Worm (Caenorhabditis elegans) whole organism, L2 larva: ENCODE measurements around the gene C25G4.7.
"Not testable (repeated sequence)": the region's sequence is repeated elsewhere in the genome, so short reads cannot be mapped to it uniquely, and the experiment has no call there.

ENCODE experiments used
- C34F6.9 ChIP-seq: fragments of 150-350 bp; optimal IDR thresholded peaks from 2 replicates; lab custom pipeline; 2014; ENCODE audit warnings: missing biosample characterization, missing genetic modification characterization
- R02D3.7 ChIP-seq: fragments of 150-350 bp; optimal IDR thresholded peaks from 2 replicates; lab custom pipeline; 2014; ENCODE audit warnings: missing biosample characterization, missing genetic modification characterization
- ZK546.5 ChIP-seq: sonication (generic microtip); optimal IDR thresholded peaks from 2 replicates; lab custom pipeline; 2017; ENCODE audit warnings: missing biosample characterization, missing genetic modification characterization
- alr-1 ChIP-seq: fragments of 150-350 bp; optimal IDR thresholded peaks from 2 replicates; lab custom pipeline; 2014; ENCODE audit warnings: missing biosample characterization, missing genetic modification characterization
- aly-2 ChIP-seq: fragments of 150-350 bp; optimal IDR thresholded peaks from 2 replicates; lab custom pipeline; 2014; ENCODE audit warnings: missing biosample characterization, missing genetic modification characterization
- ama-1 ChIP-seq: fragments of 150-350 bp; optimal IDR thresholded peaks from 2 replicates; lab custom pipeline; 2018; ENCODE audit warnings: inconsistent platforms
- blmp-1 ChIP-seq: sonication (generic microtip); optimal IDR thresholded peaks from 2 replicates; lab custom pipeline; 2017; ENCODE audit warnings: missing genetic modification characterization, mild to moderate bottlenecking, missing compliant biosample characterization, antibody characterized with exemption, moderate library complexity; ENCODE audit not compliant: insufficient read depth
- ceh-16 ChIP-seq: fragments of 150-350 bp; optimal IDR thresholded peaks from 2 replicates; lab custom pipeline; 2014; ENCODE audit warnings: missing biosample characterization, missing genetic modification characterization
- ceh-82 ChIP-seq: fragments of 150-350 bp; optimal IDR thresholded peaks from 2 replicates; lab custom pipeline; 2014; ENCODE audit warnings: missing biosample characterization, missing genetic modification characterization
- crh-2 ChIP-seq: sonication (generic microtip); optimal IDR thresholded peaks from 2 replicates; lab custom pipeline; 2017; ENCODE audit warnings: missing biosample characterization, missing genetic modification characterization
- egl-27 ChIP-seq: sonication (generic microtip); optimal IDR thresholded peaks from 3 replicates; lab custom pipeline; 2017; ENCODE audit warnings: missing biosample characterization, missing genetic modification reagents, missing genetic modification characterization
- elt-1 ChIP-seq: fragments of 150-350 bp; optimal IDR thresholded peaks from 2 replicates; lab custom pipeline; 2014; ENCODE audit warnings: missing biosample characterization, missing genetic modification characterization
- elt-3 ChIP-seq: sonication (generic microtip); optimal IDR thresholded peaks from 2 replicates; lab custom pipeline; 2017; ENCODE audit warnings: missing biosample characterization, missing genetic modification characterization
- gmeb-1 ChIP-seq: fragments of 150-350 bp; optimal IDR thresholded peaks from 2 replicates; lab custom pipeline; 2014; ENCODE audit warnings: missing biosample characterization, missing genetic modification characterization
- lin-11 ChIP-seq: fragments of 150-350 bp; sonication (generic microtip); optimal IDR thresholded peaks from 2 replicates; lab custom pipeline; 2014; ENCODE audit warnings: missing biosample characterization, missing genetic modification characterization, inconsistent platforms, mixed read lengths
- lin-39 ChIP-seq: fragments of 150-350 bp; optimal IDR thresholded peaks from 2 replicates; lab custom pipeline; 2014; ENCODE audit warnings: missing biosample characterization, missing genetic modification reagents, missing genetic modification characterization
- lsy-2 ChIP-seq, 2 experiments: fragments of 150-350 bp in 1 of 2; sonication (generic microtip) in 1 of 2; optimal IDR thresholded peaks; 2 replicates each; lab custom pipeline; 2014 to 2017; ENCODE audit warnings: missing biosample characterization in 2 of 2, missing genetic modification characterization in 2 of 2
- mab-5 ChIP-seq: fragments of 150-350 bp; optimal IDR thresholded peaks from 2 replicates; lab custom pipeline; 2014; ENCODE audit warnings: missing biosample characterization, missing genetic modification characterization
- mbf-1 ChIP-seq: sonication (generic microtip); optimal IDR thresholded peaks from 2 replicates; lab custom pipeline; 2017; ENCODE audit warnings: missing biosample characterization, missing genetic modification characterization
- mdl-1 ChIP-seq, 2 experiments: fragments of 150-350 bp in 1 of 2; sonication (generic microtip) in 1 of 2; optimal IDR thresholded peaks; 2 replicates each; lab custom pipeline; 2017; ENCODE audit warnings: missing biosample characterization in 2 of 2, missing genetic modification characterization in 2 of 2
- nhr-11 ChIP-seq: fragments of 150-350 bp; optimal IDR thresholded peaks from 2 replicates; lab custom pipeline; 2014; ENCODE audit warnings: missing biosample characterization, missing genetic modification characterization
- nhr-12 ChIP-seq: fragments of 150-350 bp; optimal IDR thresholded peaks from 2 replicates; lab custom pipeline; 2014; ENCODE audit warnings: missing biosample characterization, missing genetic modification characterization
- nhr-129 ChIP-seq: fragments of 150-350 bp; optimal IDR thresholded peaks from 2 replicates; lab custom pipeline; 2014; ENCODE audit warnings: missing biosample characterization, missing genetic modification characterization
- nhr-23 ChIP-seq: fragments of 150-350 bp; optimal IDR thresholded peaks from 2 replicates; lab custom pipeline; 2014; ENCODE audit warnings: missing biosample characterization, missing genetic modification reagents, missing genetic modification characterization
- nhr-237 ChIP-seq: fragments of 150-350 bp; optimal IDR thresholded peaks from 2 replicates; lab custom pipeline; 2014; ENCODE audit warnings: missing biosample characterization, missing genetic modification characterization
- nhr-6 ChIP-seq: fragments of 150-350 bp; optimal IDR thresholded peaks from 2 replicates; lab custom pipeline; 2014; ENCODE audit warnings: missing biosample characterization, missing genetic modification characterization
- nhr-77 ChIP-seq: fragments of 150-350 bp; optimal IDR thresholded peaks from 2 replicates; lab custom pipeline; 2014; ENCODE audit warnings: missing biosample characterization, missing genetic modification characterization
- peb-1 ChIP-seq: fragments of 150-350 bp; optimal IDR thresholded peaks from 2 replicates; lab custom pipeline; 2014; ENCODE audit warnings: missing biosample characterization, missing genetic modification characterization
- sem-4 ChIP-seq: fragments of 150-350 bp; optimal IDR thresholded peaks from 2 replicates; lab custom pipeline; 2014; ENCODE audit warnings: missing biosample characterization, missing genetic modification reagents, missing genetic modification characterization
- sma-3 ChIP-seq: sonication (generic microtip); optimal IDR thresholded peaks from 2 replicates; lab custom pipeline; 2016; ENCODE audit warnings: missing genetic modification reagents, missing genetic modification characterization, missing compliant biosample characterization
- sma-9 ChIP-seq, 2 experiments: fragments of 150-350 bp in 1 of 2; sonication (generic microtip) in 1 of 2; optimal IDR thresholded peaks; 2 replicates each; lab custom pipeline; 2014 to 2016; ENCODE audit warnings: missing genetic modification characterization in 2 of 2, mild to moderate bottlenecking in 1 of 2, missing biosample characterization in 1 of 2, missing compliant biosample characterization in 1 of 2, missing genetic modification reagents in 1 of 2, moderate library complexity in 1 of 2
- snpc-4 ChIP-seq: fragments of 150-350 bp; optimal IDR thresholded peaks from 2 replicates; lab custom pipeline; 2014; ENCODE audit warnings: missing biosample characterization, missing genetic modification characterization
- unc-55 ChIP-seq: fragments of 150-350 bp; sonication (generic microtip); optimal IDR thresholded peaks from 3 replicates; lab custom pipeline; 2014; ENCODE audit warnings: missing biosample characterization, missing genetic modification reagents, missing genetic modification characterization
- zag-1 ChIP-seq: fragments of 150-350 bp; optimal IDR thresholded peaks from 2 replicates; lab custom pipeline; 2014; ENCODE audit warnings: missing biosample characterization, missing genetic modification characterization
- ztf-4 ChIP-seq: fragments of 150-350 bp; optimal IDR thresholded peaks from 2 replicates; lab custom pipeline; 2014; ENCODE audit warnings: missing biosample characterization, missing genetic modification characterization

Gene C25G4.7

ce11 chrIV:12484479-12484878, 27.8 kb downstream of the C25G4.7 start, which contains the start of gene T04A11.4:
T04A11.4 (minus strand) TSS chrIV:12484579.
- TF ChIP-seq elt-1, alr-1, sem-4 (tag; lab: Kevin White, UChicago): not testable (repeated sequence)

- TF ChIP-seq ztf-4 (tag; lab: Kevin White, UChicago) (no peak), unc-55 (no peak), sma-9 (GFP tag; optimal IDR thresholded peaks at IDR 0.05; lab: Kevin White, UChicago) (no peak), sma-9 (tag; optimal IDR thresholded peaks at IDR 0.05; lab: Kevin White, UChicago) (no peak), mdl-1 (tag; optimal IDR thresholded peaks at IDR 0.05; lab: Kevin White, UChicago) (no peak), nhr-129 (no peak), sem-4 (tag; lab: Kevin White, UChicago) (no peak), nhr-23 (no peak), lin-39 (tag; lab: Kevin White, UChicago) (no peak), nhr-11 (tag; lab: Kevin White, UChicago) (no peak), zag-1 (no peak), ama-1 (lab: Kevin White, UChicago) (no peak), nhr-6 (no peak), crh-2 (no peak), peb-1 (tag; lab: Kevin White, UChicago) (no peak), mbf-1 (tag; lab: Kevin White, UChicago) (no peak), nhr-12 (no peak)
These were observed 30.5 kb downstream of the C25G4.7 start, which contains the start of gene sru-26 for ce11 chrIV:12487194-12487593. sru-26 (plus strand) TSS chrIV:12487494.

- no peak for TF ChIP-seq blmp-1 (tag; lab: Kevin White, UChicago)
- no peak for TF ChIP-seq lin-39 (tag; lab: Kevin White, UChicago)
- TF ChIP-seq nhr-77 (tag; lab: Kevin White, UChicago) = no peak
- TF ChIP-seq mbf-1 (tag; lab: Kevin White, UChicago) = no peak
- TF ChIP-seq aly-2 = no peak
- no peak for TF ChIP-seq crh-2
- no peak for TF ChIP-seq gmeb-1 (tag; lab: Kevin White, UChicago)
- TF ChIP-seq ama-1 (lab: Kevin White, UChicago) = no peak
- TF ChIP-seq ceh-82 (tag; lab: Kevin White, UChicago) = no peak
- no peak for TF ChIP-seq ZK546.5 (tag; lab: Kevin White, UChicago)
- TF ChIP-seq sma-9 (GFP tag; optimal IDR thresholded peaks at IDR 0.05; lab: Kevin White, UChicago) = no peak
- TF ChIP-seq sma-9 (tag; optimal IDR thresholded peaks at IDR 0.05; lab: Kevin White, UChicago) = no peak
- TF ChIP-seq R02D3.7 (tag; lab: Kevin White, UChicago) = no peak
- TF ChIP-seq elt-1 (tag; lab: Kevin White, UChicago) = no peak
- no peak for TF ChIP-seq lin-11
- TF ChIP-seq elt-3 (tag; lab: Kevin White, UChicago) = no peak
These were observed 33.8 kb downstream of the C25G4.7 start, which contains the start of gene him-6 for ce11 chrIV:12490491-12490890. him-6 (plus strand) TSS chrIV:12490791.

ce11 chrIV:12495196-12495595, 38.5 kb downstream of the C25G4.7 start, which contains the start of gene sru-20:
sru-20 (plus strand) TSS chrIV:12495496.
- TF ChIP-seq nhr-129 (no peak), nhr-237 (tag; lab: Kevin White, UChicago) (no peak), peb-1 (tag; lab: Kevin White, UChicago) (no peak), ceh-16 (no peak), snpc-4 (tag; lab: Kevin White, UChicago) (no peak), sma-3 (GFP tag; lab: Kevin White, UChicago) (no peak), egl-27 (tag; lab: Kevin White, UChicago) (no peak), alr-1 (tag; lab: Kevin White, UChicago) (no peak), elt-1 (tag; lab: Kevin White, UChicago) (no peak), sem-4 (tag; lab: Kevin White, UChicago) (no peak), gmeb-1 (tag; lab: Kevin White, UChicago) (no peak), aly-2 (no peak), mdl-1 (tag; optimal IDR thresholded peaks at IDR 0.05; lab: Kevin White, UChicago) (no peak), mab-5 (tag; lab: Kevin White, UChicago) (no peak), lsy-2 (tag; optimal IDR thresholded peaks at IDR 0.05; lab: Kevin White, UChicago) (no peak), ZK546.5 (tag; lab: Kevin White, UChicago) (no peak), unc-55 (no peak), nhr-77 (tag; lab: Kevin White, UChicago) (no peak), C34F6.9 (tag; lab: Kevin White, UChicago) (no peak)
